Worm (Caenorhabditis elegans): ENCODE measurements around the gene Y17D7B.3.

DNA sequence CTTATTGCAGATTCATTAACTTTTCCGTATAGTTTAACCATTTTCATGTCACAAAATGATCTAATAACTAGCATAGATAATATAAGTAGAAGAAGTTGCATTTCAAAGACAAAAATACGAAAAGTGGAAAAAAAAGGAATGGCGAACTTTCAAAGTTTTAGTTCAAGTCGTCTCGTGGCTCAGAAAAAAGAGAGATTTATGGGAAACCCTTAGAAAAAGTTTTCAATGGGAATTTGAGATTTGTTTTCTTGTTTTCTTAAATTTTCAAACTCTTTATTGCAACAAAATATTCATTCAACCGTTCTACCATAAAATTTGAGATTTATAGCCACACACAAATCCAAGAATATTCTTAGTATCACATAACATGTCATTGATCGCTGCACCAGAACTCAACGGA is 44.5 kb downstream of the Y17D7B.3 start, which contains the start of gene clec-250:
- TF ChIP-seq unc-62 (GFP tag; optimal IDR thresholded peaks at IDR 0.05) (no peak), nhr-28 (tag; optimal IDR thresholded peaks at IDR 0.05) (no peak), lin-13 (tag; optimal IDR thresholded peaks at IDR 0.05) (no peak), nhr-2 (tag; optimal IDR thresholded peaks at IDR 0.05) (no peak), ztf-11 (tag; optimal IDR thresholded peaks at IDR 0.05) (no peak)

Measured in whole organism, mixed stage, embryonic.